Fruit fly (Drosophila melanogaster): Measurements from ENCODE around the gene CG4194.

Gene CG4194

DNA sequence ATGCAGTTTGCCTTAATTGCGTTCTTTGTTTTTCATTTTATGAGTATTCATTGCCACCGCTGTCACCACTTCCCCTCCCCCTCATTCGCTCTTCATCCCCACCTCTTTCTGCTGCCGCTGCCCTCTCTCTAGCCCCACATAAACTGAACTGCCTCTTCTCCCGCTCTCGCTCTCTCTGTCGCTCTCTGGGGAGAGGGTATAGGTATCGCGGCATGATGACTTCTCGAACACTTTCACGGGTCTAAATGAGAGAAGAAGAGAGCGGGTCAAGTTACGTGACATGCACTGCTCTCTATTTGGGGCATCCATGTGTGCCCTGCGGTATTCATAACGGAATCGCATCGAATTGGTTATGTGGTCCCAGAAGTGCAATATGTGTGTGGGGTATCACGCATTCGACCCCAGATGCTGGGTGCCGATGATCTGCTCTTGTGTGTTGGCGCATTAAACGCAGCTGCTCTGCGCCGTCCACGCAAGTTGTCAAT, 15.3 kb downstream of the CG4194 start:
- TF ChIP-seq br (GFP tag; optimal IDR thresholded peaks at IDR 0.05) (peak; percentile 94), Dfd (GFP tag; optimal IDR thresholded peaks at IDR 0.05) (no peak), woc (GFP tag; optimal IDR thresholded peaks at IDR 0.05) (peak; percentile 96), lola (GFP tag; optimal IDR thresholded peaks at IDR 0.05) (no peak), foxo (GFP tag; optimal IDR thresholded peaks at IDR 0.05) (peak; percentile 59 to 91), usp (GFP tag; optimal IDR thresholded peaks at IDR 0.05) (no peak), GATAd (GFP tag; optimal IDR thresholded peaks at IDR 0.05) (no peak), Dif (GFP tag; optimal IDR thresholded peaks at IDR 0.05; ENCODE audit: partially characterized antibody) (peak; percentile 99), CG9705 (GFP tag; optimal IDR thresholded peaks at IDR 0.05) (no peak), OdsH (GFP tag; optimal IDR thresholded peaks at IDR 0.05) (peak; percentile 92), Hr78 (GFP tag; optimal IDR thresholded peaks at IDR 0.05) (no peak), jim (GFP tag; optimal IDR thresholded peaks at IDR 0.05) (peak; percentile 91), dsf (GFP tag; optimal IDR thresholded peaks at IDR 0.05; ENCODE audit: borderline replicate concordance) (peak; percentile 1), pan (optimal IDR thresholded peaks at IDR 0.05) (peak; percentile 81), h (GFP tag; optimal IDR thresholded peaks at IDR 0.05) (peak; percentile 95), ey (GFP tag; optimal IDR thresholded peaks at IDR 0.05) (peak; percentile 96), HLH106 (tag; optimal IDR thresholded peaks at IDR 0.05) (peak; percentile 76), brk (GFP tag; optimal IDR thresholded peaks at IDR 0.05) (no peak), Sp1 (GFP tag; optimal IDR thresholded peaks at IDR 0.05) (peak; percentile 79), Hr83 (GFP tag; optimal IDR thresholded peaks at IDR 0.05; ENCODE audit: poor library complexity, severe bottlenecking) (peak; percentile 80), N (GFP tag; optimal IDR thresholded peaks at IDR 0.05) (no peak), CrebA (GFP tag; optimal IDR thresholded peaks at IDR 0.05; ENCODE audit: borderline replicate concordance) (no peak), Mio (GFP tag; optimal IDR thresholded peaks at IDR 0.05) (peak; percentile 48), psq (GFP tag; optimal IDR thresholded peaks at IDR 0.05) (peak; percentile 82), tai (GFP tag; optimal IDR thresholded peaks at IDR 0.05) (no peak), dl (GFP tag; optimal IDR thresholded peaks at IDR 0.05; ENCODE audit: insufficient read depth in 1 of 2, partially characterized antibody in 2 of 2) (peak; percentile 94 to 98), CG32264 (GFP tag; optimal IDR thresholded peaks at IDR 0.05) (peak; percentile 78), sv (GFP tag; optimal IDR thresholded peaks at IDR 0.05) (peak; percentile 30), dmrt93B (GFP tag; optimal IDR thresholded peaks at IDR 0.05) (peak; percentile 76), Rel (GFP tag; optimal IDR thresholded peaks at IDR 0.05) (peak; percentile 49), Rel (tag; optimal IDR thresholded peaks at IDR 0.05) (peak; percentile 43), Hnf4 (GFP tag; optimal IDR thresholded peaks at IDR 0.05) (peak; percentile 86), Myc (optimal IDR thresholded peaks at IDR 0.05) (no peak), Abd-B (GFP tag; optimal IDR thresholded peaks at IDR 0.05) (no peak), sage (GFP tag; optimal IDR thresholded peaks at IDR 0.05) (no peak), Vsx2 (GFP tag; optimal IDR thresholded peaks at IDR 0.05; ENCODE audit: partially characterized antibody) (no peak), Jra (GFP tag; optimal IDR thresholded peaks at IDR 0.05) (peak; percentile 52), rgr (GFP tag; optimal IDR thresholded peaks at IDR 0.05) (peak; percentile 92), fru (GFP tag; optimal IDR thresholded peaks at IDR 0.05) (peak; percentile 93)

dm6 chrX:2087501-2087900, 19.1 kb downstream of the CG4194 start:
- TF ChIP-seq pan (optimal IDR thresholded peaks at IDR 0.05): no peak
- TF ChIP-seq h (GFP tag; optimal IDR thresholded peaks at IDR 0.05): no peak
- TF ChIP-seq dl (GFP tag; optimal IDR thresholded peaks at IDR 0.05; ENCODE audit: insufficient read depth in 1 of 2, partially characterized antibody in 2 of 2): no peak
- TF ChIP-seq Hnf4 (GFP tag; optimal IDR thresholded peaks at IDR 0.05): no peak
- no peak for TF ChIP-seq Hr83 (GFP tag; optimal IDR thresholded peaks at IDR 0.05; ENCODE audit: poor library complexity, severe bottlenecking)
- TF ChIP-seq foxo (GFP tag; optimal IDR thresholded peaks at IDR 0.05): no peak
- no peak for TF ChIP-seq Dif (GFP tag; optimal IDR thresholded peaks at IDR 0.05; ENCODE audit: partially characterized antibody)
- no peak for TF ChIP-seq Rel (GFP tag; optimal IDR thresholded peaks at IDR 0.05)
- TF ChIP-seq Rel (tag; optimal IDR thresholded peaks at IDR 0.05): no peak
- no peak for TF ChIP-seq tai (GFP tag; optimal IDR thresholded peaks at IDR 0.05)
- no peak for TF ChIP-seq GATAd (GFP tag; optimal IDR thresholded peaks at IDR 0.05)
- TF ChIP-seq jim (GFP tag; optimal IDR thresholded peaks at IDR 0.05): no peak
- TF ChIP-seq brk (GFP tag; optimal IDR thresholded peaks at IDR 0.05): no peak
- TF ChIP-seq Sp1 (GFP tag; optimal IDR thresholded peaks at IDR 0.05): no peak
- no peak for TF ChIP-seq OdsH (GFP tag; optimal IDR thresholded peaks at IDR 0.05)

All from whole organism, wandering third instar larva.